Fruit fly (Drosophila melanogaster) ovary, adult (tissue): Measurements from ENCODE around the gene mib1.
A peak's percentile ranks its signal among the peaks of the same experiment; 100 is the strongest.

Experiments
- CG17801 ChIP-seq: fragments of 200-800 bp; optimal IDR thresholded peaks from 2 replicates; lab custom pipeline; 2019; ENCODE audit warnings: missing biosample characterization, mild to moderate bottlenecking, missing genetic modification characterization, moderate library complexity; ENCODE audit not compliant: partially characterized antibody

The mib1 gene

dm6 chr3L:15982783-15983432, 28.7 kb downstream of the mib1 start, which contains the start of the genes brm and Arl1:
Gene brm, minus strand, starts transcription at chr3L:15982869.
Gene Arl1, plus strand, starts transcription at chr3L:15983135.
- peak; percentile 99 for TF ChIP-seq CG17801

dm6 chr3L:15982148-15982547, 29.5 kb downstream of the mib1 start:
- TF ChIP-seq CG17801: no peak

- TF ChIP-seq CG17801: no peak
These were observed 30.2 kb downstream of the mib1 start for dm6 chr3L:15981403-15981802.

dm6 chr3L:15979912-15980311, 31.7 kb downstream of the mib1 start, which contains the start of gene CG17027:
Gene CG17027, plus strand, starts transcription at chr3L:15980100.
- TF ChIP-seq CG17801: no peak

dm6 chr3L:15979240-15979639, 32.4 kb downstream of the mib1 start:
- no peak for TF ChIP-seq CG17801

- TF ChIP-seq CG17801: no peak
These were observed 33.4 kb downstream of the mib1 start, which contains the start of gene CG17028 for dm6 chr3L:15978224-15978623. Gene CG17028, plus strand, starts transcription at chr3L:15978524.

- no peak for TF ChIP-seq CG17801
These were observed 34.0 kb downstream of the mib1 start for dm6 chr3L:15977565-15977964.

dm6 chr3L:15976758-15977157, 34.9 kb downstream of the mib1 start, which contains the start of gene CG17029:
Gene CG17029, plus strand, starts transcription at chr3L:15976870.
- peak; percentile 8 for TF ChIP-seq CG17801

dm6 chr3L:15975068-15975467, 36.5 kb downstream of the mib1 start, which contains the start of gene CG17026:
Gene CG17026, plus strand, starts transcription at chr3L:15975368.
- TF ChIP-seq CG17801: no peak

dm6 chr3L:15974166-15974565, 37.4 kb downstream of the mib1 start:
- no peak for TF ChIP-seq CG17801

- no peak for TF ChIP-seq CG17801
These were observed 42.9 kb downstream of the mib1 start for dm6 chr3L:15968686-15969085.

dm6 chr3L:15967588-15968500, 43.8 kb downstream of the mib1 start, which contains the start of the genes Brr2 and CG10516:
Gene Brr2, minus strand, starts transcription at chr3L:15967872.
Gene CG10516, plus strand, starts transcription at chr3L:15968204.
- TF ChIP-seq CG17801: no peak

- no peak for TF ChIP-seq CG17801
These were observed 52.8 kb downstream of the mib1 start, which contains the start of gene CG17032 for dm6 chr3L:15958612-15959315. Gene CG17032, plus strand, starts transcription at chr3L:15958843.
